Worm (Caenorhabditis elegans): ENCODE results near the gene sth-1.

Gene sth-1

ce11 chrV:8073162-8073561, 21.2 kb downstream of the sth-1 start:
- no peak for TF ChIP-seq hlh-8 (tag; optimal IDR thresholded peaks at IDR 0.05)
- TF ChIP-seq ceh-30 (tag; optimal IDR thresholded peaks at IDR 0.05): no peak
- no peak for TF ChIP-seq ets-4 (tag; optimal IDR thresholded peaks at IDR 0.05)
- no peak for TF ChIP-seq dmd-4 (tag; optimal IDR thresholded peaks at IDR 0.05; ENCODE audit: borderline replicate concordance)
- TF ChIP-seq ttx-3 (tag; optimal IDR thresholded peaks at IDR 0.05): no peak

- TF ChIP-seq C38D4.7 (GFP tag; optimal IDR thresholded peaks at IDR 0.05) (no peak), ceh-48 (tag; optimal IDR thresholded peaks at IDR 0.05) (no peak), nhr-11 (tag; optimal IDR thresholded peaks at IDR 0.05) (no peak), unc-42 (tag; optimal IDR thresholded peaks at IDR 0.05) (no peak), ceh-34 (tag; optimal IDR thresholded peaks at IDR 0.05) (no peak), dve-1 (tag; optimal IDR thresholded peaks at IDR 0.05) (no peak), ttx-3 (tag; optimal IDR thresholded peaks at IDR 0.05) (no peak), eyg-1 (tag; optimal IDR thresholded peaks at IDR 0.05) (no peak), ref-2 (tag; optimal IDR thresholded peaks at IDR 0.05) (no peak), ceh-22 (tag; optimal IDR thresholded peaks at IDR 0.05) (no peak), ceh-6 (GFP tag; optimal IDR thresholded peaks at IDR 0.05) (no peak)
Measured at ce11 chrV:8075712-8076111, 23.8 kb downstream of the sth-1 start, which contains the start of gene catp-3. catp-3 (plus strand) TSS chrV:8076012.

ce11 chrV:8079813-8080212, 27.9 kb downstream of the sth-1 start:
- TF ChIP-seq unc-86 (tag; optimal IDR thresholded peaks at IDR 0.05) (no peak), npax-4 (tag; optimal IDR thresholded peaks at IDR 0.05) (no peak), ceh-24 (tag; optimal IDR thresholded peaks at IDR 0.05) (no peak), pat-9 (tag; optimal IDR thresholded peaks at IDR 0.05) (no peak), hlh-6 (tag; optimal IDR thresholded peaks at IDR 0.05) (no peak), ceh-31 (tag; optimal IDR thresholded peaks at IDR 0.05) (no peak), ceh-34 (tag; optimal IDR thresholded peaks at IDR 0.05) (no peak), ceh-22 (tag; optimal IDR thresholded peaks at IDR 0.05) (no peak), ceh-14 (tag; optimal IDR thresholded peaks at IDR 0.05) (no peak), gmeb-2 (tag; optimal IDR thresholded peaks at IDR 0.05) (no peak), hlh-30 (tag; optimal IDR thresholded peaks at IDR 0.05; ENCODE audit: insufficient read depth) (no peak), pqm-1 (tag; optimal IDR thresholded peaks at IDR 0.05) (no peak), ceh-2 (tag; optimal IDR thresholded peaks at IDR 0.05) (no peak), odd-2 (tag; optimal IDR thresholded peaks at IDR 0.05) (no peak), elt-2 (tag; optimal IDR thresholded peaks at IDR 0.05) (no peak), ceh-45 (GFP tag; IDR thresholded peaks at IDR 0.05) (no peak), fkh-10 (GFP tag; optimal IDR thresholded peaks at IDR 0.05) (no peak), eyg-1 (tag; optimal IDR thresholded peaks at IDR 0.05) (no peak), unc-3 (GFP tag; conservative IDR thresholded peaks at IDR 0.05) (no peak), unc-3 (tag; optimal IDR thresholded peaks at IDR 0.05) (no peak), unc-55 (GFP tag; optimal IDR thresholded peaks at IDR 0.05) (no peak)

ce11 chrV:8081579-8081978, 29.6 kb downstream of the sth-1 start, which contains the start of gene str-131:
str-131 (minus strand) TSS chrV:8081679.
- TF ChIP-seq pax-1 (tag; optimal IDR thresholded peaks at IDR 0.05) (no peak), T23F11.4 (GFP tag; optimal IDR thresholded peaks at IDR 0.05) (no peak), zip-5 (tag; optimal IDR thresholded peaks at IDR 0.05) (no peak), pat-9 (tag; optimal IDR thresholded peaks at IDR 0.05) (no peak), ztf-16 (tag; optimal IDR thresholded peaks at IDR 0.05) (no peak), madf-2 (tag; optimal IDR thresholded peaks at IDR 0.05) (no peak), ets-4 (tag; optimal IDR thresholded peaks at IDR 0.05) (no peak), elt-2 (tag; optimal IDR thresholded peaks at IDR 0.05) (no peak), odd-2 (tag; optimal IDR thresholded peaks at IDR 0.05) (no peak), tbx-7 (tag; optimal IDR thresholded peaks at IDR 0.05) (no peak), npax-4 (tag; optimal IDR thresholded peaks at IDR 0.05) (no peak), ceh-34 (tag; optimal IDR thresholded peaks at IDR 0.05) (no peak), ama-1 (optimal IDR thresholded peaks at IDR 0.05) (no peak)

Data from whole organism, late embryonic.